Worm (Caenorhabditis elegans) whole organism, L1 larva: ENCODE results near the gene tim-1.

Source experiments
- nhr-237 ChIP-seq: fragments of 150-350 bp; optimal IDR thresholded peaks from 2 replicates; lab custom pipeline; 2014; ENCODE audit warnings: missing biosample characterization, missing genetic modification characterization
- ztf-4 ChIP-seq: fragments of 150-350 bp; optimal IDR thresholded peaks from 2 replicates; lab custom pipeline; 2014; ENCODE audit warnings: missing biosample characterization, missing genetic modification characterization

DNA sequence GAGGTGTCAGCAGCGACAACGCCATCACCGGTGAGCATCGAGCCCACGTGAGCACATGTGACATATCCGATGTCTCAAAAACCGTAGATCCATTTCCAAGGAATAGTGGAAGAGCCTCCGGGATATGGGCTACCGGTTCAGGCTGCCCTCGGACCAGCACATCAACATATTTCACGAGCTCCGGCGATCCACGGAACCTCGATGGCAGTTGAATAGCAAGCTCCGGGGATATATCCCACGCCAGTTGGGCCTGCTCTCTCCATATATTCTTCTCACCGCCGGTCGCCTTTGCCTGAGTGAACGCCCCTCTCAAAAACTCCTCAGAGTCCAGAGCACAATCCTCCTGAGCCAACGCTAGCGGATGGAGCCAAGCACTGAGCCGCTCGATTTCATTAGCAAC is 9.8 kb upstream of the tim-1 start:
- TF ChIP-seq nhr-237 (tag; lab: Kevin White, UChicago): no peak
- TF ChIP-seq ztf-4: no peak
